Fruit fly (Drosophila melanogaster) whole organism, larva: Measurements from ENCODE around the gene nero.

Source experiments
- noc ChIP-seq: fragments of 200-800 bp; sonication (Bioruptor generic); optimal IDR thresholded peaks from 3 replicates; lab custom pipeline; 2019; ENCODE audit warnings: missing biosample characterization, mild to moderate bottlenecking, missing genetic modification characterization, moderate library complexity

The nero gene

dm6 chr3R:31709769-31710168 is 37.6 kb downstream of the nero start:
- no peak for TF ChIP-seq noc (tag; lab: Kevin White, UChicago)

DNA sequence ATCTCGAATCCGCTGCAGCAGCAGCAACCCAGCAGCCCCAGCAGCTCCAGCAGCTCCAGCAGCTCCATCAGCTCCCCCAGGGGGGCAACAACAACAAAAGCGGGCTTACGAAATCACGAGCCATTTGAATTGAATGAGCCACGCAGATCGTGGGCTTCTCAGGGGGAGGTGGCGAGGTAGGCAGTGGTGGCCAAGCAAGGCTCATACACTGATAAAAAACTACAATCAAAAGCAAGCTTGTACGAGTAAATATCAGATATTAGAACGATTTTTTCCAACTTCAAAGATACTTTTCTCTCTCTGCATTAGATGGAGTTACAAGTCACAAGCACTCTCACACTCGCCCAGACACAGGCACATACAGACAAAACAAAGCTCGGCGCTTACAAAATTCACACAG is 38.2 kb downstream of the nero start:
- TF ChIP-seq noc (tag; lab: Kevin White, UChicago), result no peak

dm6 chr3R:31708240-31708639 is 39.1 kb downstream of the nero start, which contains the start of gene CG42693:
Gene CG42693, minus strand, starts transcription at chr3R:31708340.
- TF ChIP-seq noc (tag; lab: Kevin White, UChicago), result no peak

- no peak for TF ChIP-seq noc (tag; lab: Kevin White, UChicago)
Observed at dm6 chr3R:31706895-31707238, 40.5 kb downstream of the nero start.

DNA sequence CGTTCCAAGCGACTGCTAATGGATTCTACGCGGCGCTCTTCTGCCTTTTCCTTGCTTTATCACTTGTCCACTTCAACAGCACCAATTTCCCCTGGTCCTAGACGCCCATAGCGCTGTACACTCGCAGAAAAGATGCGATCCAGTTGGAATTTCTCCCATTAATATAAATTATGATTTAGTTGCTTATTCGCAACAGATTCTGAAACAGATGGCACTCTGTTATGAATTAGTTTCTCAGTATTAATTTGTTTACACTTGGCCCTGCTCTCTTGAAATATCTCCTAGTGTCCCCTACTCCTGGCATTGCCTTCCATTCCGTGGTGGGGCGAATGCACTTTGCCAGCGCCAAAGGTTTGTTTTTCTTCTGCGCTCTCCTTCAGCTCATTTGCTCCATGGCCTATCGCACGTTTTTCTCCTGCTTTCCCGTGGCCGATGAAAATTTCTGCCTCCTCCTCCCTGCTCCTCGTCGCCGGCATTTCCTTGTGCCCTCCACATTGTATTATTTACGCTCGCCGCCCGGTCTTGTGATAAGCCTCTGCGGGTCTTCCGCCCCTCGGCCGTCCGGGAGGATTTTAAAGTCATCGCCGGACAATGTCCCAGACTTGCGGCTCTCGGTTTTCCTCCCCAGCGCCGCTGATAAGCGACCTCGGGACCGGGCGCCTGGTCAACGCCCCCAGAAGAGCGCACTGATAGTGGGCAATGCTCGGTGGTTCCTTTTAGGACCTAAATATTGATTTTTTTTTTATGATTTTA is 41.0 kb downstream of the nero start:
- no peak for TF ChIP-seq noc (tag; lab: Kevin White, UChicago)

DNA sequence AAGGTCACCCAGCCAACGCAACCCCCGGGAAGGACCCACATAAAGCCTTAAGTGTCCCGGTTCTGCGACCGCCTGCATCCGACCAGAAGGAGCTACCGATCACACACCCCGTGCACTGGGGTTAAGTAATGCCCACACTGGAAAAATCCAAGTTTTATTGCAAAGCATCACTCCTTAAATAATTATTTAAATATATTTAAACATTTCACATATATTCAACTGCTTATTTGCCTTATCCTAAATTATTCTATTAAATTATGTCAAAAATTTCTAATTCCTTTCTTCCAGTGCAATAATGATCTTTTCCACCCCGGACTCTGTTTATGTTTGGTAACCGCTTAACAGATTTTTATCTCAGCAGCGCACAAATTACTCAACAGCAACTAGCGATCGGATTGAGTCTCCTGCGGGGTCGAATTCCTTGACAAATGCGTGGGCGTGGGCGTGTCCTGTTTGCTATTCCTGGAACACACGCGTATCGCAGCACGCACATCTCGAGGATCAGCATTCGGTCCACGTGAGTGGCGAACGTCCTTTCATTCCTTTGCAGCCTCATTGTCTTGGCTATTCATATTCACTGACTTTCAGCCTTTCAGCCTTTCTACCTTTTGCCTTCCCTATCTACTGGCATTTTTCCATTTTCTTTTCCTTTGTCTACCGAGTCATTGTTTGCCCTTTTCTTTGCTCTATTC is 42.7 kb downstream of the nero start:
- no peak for TF ChIP-seq noc (tag; lab: Kevin White, UChicago)

- no peak for TF ChIP-seq noc (tag; lab: Kevin White, UChicago)
Observed at dm6 chr3R:31703370-31703769, 44.0 kb downstream of the nero start.

dm6 chr3R:31701934-31702333 is 45.4 kb downstream of the nero start:
- TF ChIP-seq noc (tag; lab: Kevin White, UChicago), result no peak

dm6 chr3R:31700212-31700611 is 47.1 kb downstream of the nero start:
- TF ChIP-seq noc (tag; lab: Kevin White, UChicago), result no peak

- no peak for TF ChIP-seq noc (tag; lab: Kevin White, UChicago)
Observed at dm6 chr3R:31698143-31698776, 49.1 kb downstream of the nero start.

dm6 chr3R:31697606-31698005 is 49.8 kb downstream of the nero start:
- no peak for TF ChIP-seq noc (tag; lab: Kevin White, UChicago)

dm6 chr3R:31696664-31697063 is 50.7 kb downstream of the nero start:
- no peak for TF ChIP-seq noc (tag; lab: Kevin White, UChicago)
